Fruit fly (Drosophila melanogaster) whole organism, embryonic: Measurements from ENCODE around the gene CecA1.

Source experiments
- Asciz ChIP-seq: fragments of 200-800 bp; sonication (Bioruptor generic); optimal IDR thresholded peaks from 2 replicates; lab custom pipeline; 2017; ENCODE audit warnings: missing biosample characterization, mild to moderate bottlenecking, missing genetic modification characterization, missing genetic modification reagents
- Atf-2 ChIP-seq: fragments of 200-800 bp; sonication (Bioruptor generic); optimal IDR thresholded peaks from 2 replicates; lab custom pipeline; 2016; ENCODE audit warnings: missing biosample characterization, missing genetic modification characterization
- B-H1 ChIP-seq: fragments of 200-800 bp; sonication (Bioruptor generic); IDR thresholded peaks from 3 replicates; pipeline ENCODE4 v1.3.6; 2022; ENCODE audit warnings: missing biosample characterization, missing genetic modification characterization
- B-H2 ChIP-seq: fragments of 200-800 bp; sonication (Bioruptor generic); optimal IDR thresholded peaks from 2 replicates; lab custom pipeline; 2018; ENCODE audit warnings: missing biosample characterization, mild to moderate bottlenecking, missing genetic modification characterization
- BtbVII ChIP-seq: fragments of 200-800 bp; sonication (Bioruptor generic); optimal IDR thresholded peaks from 3 replicates; lab custom pipeline; 2017; ENCODE audit warnings: missing biosample characterization, mild to moderate bottlenecking, missing genetic modification characterization
- CG11560 ChIP-seq: fragments of 200-800 bp; sonication (Bioruptor generic); IDR thresholded peaks from 3 replicates; pipeline ENCODE4 v1.3.6; 2022; ENCODE audit warnings: missing biosample characterization, missing genetic modification characterization
- CG11696 ChIP-seq: fragments of 200-800 bp; sonication (Bioruptor generic); IDR thresholded peaks from 2 replicates; pipeline ENCODE4 v1.3.6; 2022; ENCODE audit warnings: missing biosample characterization, missing genetic modification characterization
- CG12744 ChIP-seq: fragments of 200-800 bp; sonication (Bioruptor generic); optimal IDR thresholded peaks from 2 replicates; lab custom pipeline; 2016; ENCODE audit warnings: missing biosample characterization, missing genetic modification characterization
- CG14441 ChIP-seq: fragments of 200-800 bp; sonication (Bioruptor generic); IDR thresholded peaks from 2 replicates; pipeline ENCODE4 v1.3.6; 2022; ENCODE audit warnings: missing biosample characterization, missing genetic modification characterization
- CG14965 ChIP-seq: fragments of 200-800 bp; sonication (Bioruptor generic); optimal IDR thresholded peaks from 2 replicates; lab custom pipeline; 2016; ENCODE audit warnings: missing biosample characterization, missing genetic modification characterization, borderline replicate concordance
- CG15514 ChIP-seq: fragments of 200-800 bp; sonication (Bioruptor generic); optimal IDR thresholded peaks from 3 replicates; lab custom pipeline; 2017; ENCODE audit warnings: missing biosample characterization, missing genetic modification characterization, mild to moderate bottlenecking, moderate library complexity, missing genetic modification reagents
- CG1602 ChIP-seq: fragments of 200-800 bp; sonication (Bioruptor generic); optimal IDR thresholded peaks from 3 replicates; lab custom pipeline; 2016; ENCODE audit warnings: missing biosample characterization, missing genetic modification characterization
- CG18262 ChIP-seq: fragments of 200-800 bp; optimal IDR thresholded peaks from 3 replicates; lab custom pipeline; 2019; ENCODE audit warnings: missing biosample characterization, mild to moderate bottlenecking, missing genetic modification characterization, moderate library complexity
- CG18619 ChIP-seq: fragments of 200-800 bp; sonication (Bioruptor generic); optimal IDR thresholded peaks from 3 replicates; lab custom pipeline; 2017; ENCODE audit warnings: missing biosample characterization, mild to moderate bottlenecking, missing genetic modification characterization
- CG18764 ChIP-seq: fragments of 200-800 bp; sonication (Bioruptor generic); optimal IDR thresholded peaks from 3 replicates; lab custom pipeline; 2016; ENCODE audit warnings: missing biosample characterization, missing genetic modification characterization
- CG3281 ChIP-seq: fragments of 200-800 bp; sonication (Bioruptor generic); optimal IDR thresholded peaks from 3 replicates; lab custom pipeline; 2017; ENCODE audit warnings: missing biosample characterization, mild to moderate bottlenecking, missing genetic modification characterization
- CG3407 ChIP-seq: fragments of 200-800 bp; sonication (Bioruptor generic); optimal IDR thresholded peaks from 2 replicates; lab custom pipeline; 2018; ENCODE audit warnings: missing biosample characterization, mild to moderate bottlenecking, missing genetic modification characterization
- CG34376 ChIP-seq: fragments of 200-800 bp; sonication (Bioruptor generic); optimal IDR thresholded peaks from 2 replicates; lab custom pipeline; 2018; ENCODE audit warnings: missing biosample characterization, mild to moderate bottlenecking, missing genetic modification characterization
- CG3838 ChIP-seq: fragments of 200-800 bp; sonication (Bioruptor generic); optimal IDR thresholded peaks from 3 replicates; lab custom pipeline; 2016; ENCODE audit warnings: missing biosample characterization, missing genetic modification characterization
- CG4360 ChIP-seq: fragments of 200-800 bp; sonication (Bioruptor generic); IDR thresholded peaks from 2 replicates; pipeline ENCODE4 v1.3.6; 2022; ENCODE audit warnings: missing biosample characterization, missing genetic modification characterization
- CG8924 ChIP-seq: fragments of 200-800 bp; optimal IDR thresholded peaks from 3 replicates; lab custom pipeline; 2019; ENCODE audit warnings: missing biosample characterization, mild to moderate bottlenecking, missing genetic modification characterization, moderate library complexity
- CTCF ChIP-seq: fragments of 200-800 bp; sonication (Bioruptor generic); optimal IDR thresholded peaks from 2 replicates; lab custom pipeline; 2017; ENCODE audit warnings: missing biosample characterization, mild to moderate bottlenecking, missing genetic modification characterization, moderate library complexity
- Dfd ChIP-seq, 2 experiments: fragments of >200 bp; optimal IDR thresholded peaks; 2 replicates each; lab custom pipeline; 2017; ENCODE audit warnings: missing biosample characterization in 2 of 2, missing genetic modification characterization in 2 of 2
- Gsc ChIP-seq: fragments of 200-800 bp; sonication (Bioruptor generic); IDR thresholded peaks from 2 replicates; pipeline ENCODE4 v1.3.6; 2022; ENCODE audit warnings: missing biosample characterization, missing genetic modification characterization
- H15 ChIP-seq: fragments of 200-800 bp; sonication (Bioruptor generic); IDR thresholded peaks from 3 replicates; pipeline ENCODE4 v1.3.6; 2022; ENCODE audit warnings: missing biosample characterization, missing genetic modification characterization
- Mes4 ChIP-seq: fragments of 200-800 bp; sonication (Bioruptor generic); optimal IDR thresholded peaks from 2 replicates; lab custom pipeline; 2016; ENCODE audit warnings: missing biosample characterization, missing genetic modification characterization
- NC2α ChIP-seq: fragments of 200-800 bp; sonication (Bioruptor generic); optimal IDR thresholded peaks from 2 replicates; lab custom pipeline; 2016; ENCODE audit warnings: missing biosample characterization, missing genetic modification characterization
- NC2β ChIP-seq: fragments of 200-800 bp; sonication (Bioruptor generic); optimal IDR thresholded peaks from 2 replicates; lab custom pipeline; 2016; ENCODE audit warnings: missing biosample characterization, missing genetic modification characterization
- NK7.1 ChIP-seq: fragments of 200-800 bp; sonication (Bioruptor generic); optimal IDR thresholded peaks from 3 replicates; lab custom pipeline; 2016; ENCODE audit warnings: missing biosample characterization, missing genetic modification characterization
- Nf-YA ChIP-seq: fragments of 200-800 bp; sonication (Bioruptor generic); IDR thresholded peaks from 2 replicates; pipeline ENCODE4 v1.3.6; 2022; ENCODE audit warnings: missing biosample characterization, missing genetic modification characterization
- Nf-YC ChIP-seq: fragments of 200-800 bp; optimal IDR thresholded peaks from 3 replicates; lab custom pipeline; 2019; ENCODE audit warnings: missing biosample characterization, mild to moderate bottlenecking, missing genetic modification characterization, moderate library complexity
- NfI ChIP-seq: fragments of 200-800 bp; sonication (Bioruptor generic); optimal IDR thresholded peaks from 3 replicates; lab custom pipeline; 2018; ENCODE audit warnings: missing biosample characterization, mild to moderate bottlenecking, missing genetic modification characterization, moderate library complexity
- Taf1 ChIP-seq: fragments of 200-800 bp; sonication (Bioruptor generic); IDR thresholded peaks from 2 replicates; pipeline ENCODE4 v1.3.6; 2022; ENCODE audit warnings: missing biosample characterization, missing genetic modification characterization
- ara ChIP-seq: fragments of 200-800 bp; sonication (Bioruptor generic); IDR thresholded peaks from 2 replicates; pipeline ENCODE4 v1.3.6; 2022; ENCODE audit warnings: missing biosample characterization, missing genetic modification characterization
- bab2 ChIP-seq: fragments of 200-800 bp; sonication (Bioruptor generic); optimal IDR thresholded peaks from 2 replicates; lab custom pipeline; 2016; ENCODE audit warnings: missing biosample characterization, missing genetic modification characterization
- crol ChIP-seq: fragments of 200-800 bp; sonication (Bioruptor generic); IDR thresholded peaks from 2 replicates; pipeline ENCODE4 v1.3.6; 2022; ENCODE audit warnings: missing biosample characterization, missing genetic modification characterization
- dysf ChIP-seq: fragments of 200-800 bp; sonication (Bioruptor generic); IDR thresholded peaks from 3 replicates; pipeline ENCODE4 v1.3.6; 2022; ENCODE audit warnings: missing biosample characterization, missing genetic modification characterization
- ewg ChIP-seq: fragments of 200-800 bp; sonication (Bioruptor generic); optimal IDR thresholded peaks from 3 replicates; lab custom pipeline; 2017; ENCODE audit warnings: mild to moderate bottlenecking, missing biosample characterization, missing genetic modification reagents, missing genetic modification characterization
- ftz-f1 ChIP-seq: fragments of 200-800 bp; sonication (Bioruptor generic); optimal IDR thresholded peaks from 2 replicates; lab custom pipeline; 2016; ENCODE audit warnings: missing biosample characterization, missing genetic modification characterization
- gfzf ChIP-seq: fragments of 200-800 bp; sonication (Bioruptor generic); optimal IDR thresholded peaks from 2 replicates; lab custom pipeline; 2016; ENCODE audit warnings: missing biosample characterization, mild to moderate bottlenecking, missing genetic modification characterization, moderate library complexity
- hth ChIP-seq: fragments of >200 bp; optimal IDR thresholded peaks from 2 replicates; lab custom pipeline; 2017; ENCODE audit warnings: inconsistent platforms
- kay ChIP-seq: fragments of 200-800 bp; sonication (Bioruptor generic); optimal IDR thresholded peaks from 2 replicates; lab custom pipeline; 2016; ENCODE audit warnings: missing biosample characterization, missing genetic modification characterization
- mirr ChIP-seq: fragments of 200-800 bp; sonication (Bioruptor generic); optimal IDR thresholded peaks from 3 replicates; lab custom pipeline; 2018; ENCODE audit warnings: missing biosample characterization, mild to moderate bottlenecking, missing genetic modification characterization
- p53 ChIP-seq: fragments of 200-800 bp; sonication (Bioruptor generic); optimal IDR thresholded peaks from 2 replicates; lab custom pipeline; 2016; ENCODE audit warnings: missing biosample characterization, missing genetic modification characterization
- ro ChIP-seq: fragments of 200-800 bp; sonication (Bioruptor generic); IDR thresholded peaks from 2 replicates; pipeline ENCODE4 v1.3.6; 2022; ENCODE audit warnings: missing biosample characterization, missing genetic modification characterization
- trem ChIP-seq: fragments of 200-800 bp; optimal IDR thresholded peaks from 3 replicates; lab custom pipeline; 2019; ENCODE audit warnings: missing biosample characterization, mild to moderate bottlenecking, missing genetic modification characterization, moderate library complexity
- unpg ChIP-seq: fragments of 200-800 bp; sonication (Bioruptor generic); optimal IDR thresholded peaks from 3 replicates; lab custom pipeline; 2018; ENCODE audit warnings: missing biosample characterization, mild to moderate bottlenecking, missing genetic modification characterization, moderate library complexity
- vfl ChIP-seq: fragments of 200-800 bp; sonication (Bioruptor generic); optimal IDR thresholded peaks from 2 replicates; lab custom pipeline; 2016; ENCODE audit warnings: missing biosample characterization, missing genetic modification characterization
- vnd ChIP-seq: fragments of 200-800 bp; sonication (Bioruptor generic); IDR thresholded peaks from 3 replicates; pipeline ENCODE4 v1.3.6; 2022; ENCODE audit warnings: missing biosample characterization, missing genetic modification characterization; ENCODE audit not compliant: partially characterized antibody
- vvl ChIP-seq: fragments of 200-800 bp; sonication (Bioruptor generic); IDR thresholded peaks from 2 replicates; pipeline ENCODE4 v1.3.6; 2022; ENCODE audit warnings: missing biosample characterization, missing genetic modification characterization

Gene CecA1

DNA sequence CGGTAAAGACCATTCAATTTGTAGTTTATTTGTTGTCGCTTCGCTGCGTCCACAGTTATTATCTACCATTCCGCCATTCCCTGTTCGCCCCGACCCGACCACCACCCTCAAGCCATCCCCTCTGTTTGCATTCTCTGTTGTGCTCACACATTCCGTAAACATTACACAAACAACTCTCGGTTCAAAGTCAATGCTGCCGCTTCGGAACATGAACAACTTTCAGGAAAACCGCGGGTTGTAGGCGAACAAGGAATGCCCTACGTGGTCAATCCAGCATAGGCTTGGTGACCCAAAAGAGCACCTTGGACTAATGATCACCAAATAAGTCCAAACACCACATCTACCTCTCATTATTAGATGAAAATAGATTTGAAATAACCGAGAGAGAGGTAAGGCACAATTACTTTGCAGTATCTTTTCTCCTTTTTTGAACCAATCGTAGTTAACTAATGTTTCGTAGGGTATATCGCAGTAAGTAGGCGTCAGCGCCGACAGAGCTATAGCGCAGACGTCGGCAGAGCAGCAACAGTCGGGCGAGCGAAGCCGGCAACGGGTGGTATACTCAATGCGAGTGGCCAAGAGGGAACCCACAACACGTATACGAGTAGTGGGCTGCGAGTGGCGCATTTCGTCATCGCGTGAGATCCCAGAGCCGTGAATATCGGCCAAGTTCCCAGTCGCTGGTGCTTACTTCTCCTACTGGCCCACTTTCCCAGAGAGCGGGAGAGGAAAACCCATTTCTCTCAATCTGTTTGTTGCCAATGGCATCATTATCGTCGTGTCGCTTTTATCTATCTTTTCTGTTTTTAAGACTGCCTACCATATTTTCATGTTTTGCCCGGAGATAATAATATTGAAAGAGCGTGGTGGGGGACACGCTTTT is 7.3 kb upstream of the CecA1 start (continued):
- TF ChIP-seq CG3838 (GFP tag; lab: Kevin White, UChicago), result peak; percentile 96
- TF ChIP-seq Asciz (GFP tag; lab: Kevin White, UChicago), result peak; percentile 95
- peak; percentile 92 for TF ChIP-seq trem (tag; lab: Kevin White, UChicago)
- TF ChIP-seq p53 (GFP tag; lab: Kevin White, UChicago), result peak; percentile 95
- peak; percentile 82; the same call in 1 of the 2 replicates for TF ChIP-seq Gsc
- TF ChIP-seq gfzf, result peak; percentile 25
- TF ChIP-seq CG18619 (GFP tag; lab: Kevin White, UChicago), result peak; percentile 90
- peak; percentile 96 for TF ChIP-seq CG3281
- peak; percentile 92 for TF ChIP-seq vfl (GFP tag; lab: Kevin White, UChicago)
- no peak for TF ChIP-seq hth (lab: Kevin White, UChicago)
- TF ChIP-seq bab2, result peak; percentile 99
- TF ChIP-seq ara (GFP tag; lab: Robert Waterston, UW), result peak; percentile 89
- TF ChIP-seq Nf-YA (GFP tag; lab: Robert Waterston, UW), result peak; percentile 96
- peak; percentile 97 for TF ChIP-seq NK7.1
- TF ChIP-seq CG1602 (GFP tag; lab: Kevin White, UChicago), result peak; percentile 89
- peak; percentile 90 for TF ChIP-seq kay (GFP tag; lab: Kevin White, UChicago)
- peak; percentile 91 for TF ChIP-seq Mes4
- peak; percentile 18; the same call in 1 of the 2 replicates for TF ChIP-seq CG4360
- peak; percentile 94 for TF ChIP-seq Atf-2
- peak; percentile 85 for TF ChIP-seq ro (GFP tag; lab: Robert Waterston, UW)
- TF ChIP-seq ftz-f1 (GFP tag; lab: Kevin White, UChicago), result peak; percentile 92
- peak; percentile 96 for TF ChIP-seq BtbVII
- TF ChIP-seq unpg (GFP tag; lab: Kevin White, UChicago), result peak; percentile 93
- peak; percentile 90 for TF ChIP-seq NfI (GFP tag; lab: Kevin White, UChicago)
- peak; percentile 75 for TF ChIP-seq CG11696 (GFP tag; lab: Robert Waterston, UW)
- peak; percentile 96 for TF ChIP-seq CG18764 (GFP tag; lab: Kevin White, UChicago)
- peak; percentile 88 for TF ChIP-seq CG3407 (GFP tag; lab: Kevin White, UChicago)
- TF ChIP-seq NC2α (GFP tag; lab: Kevin White, UChicago), result peak; percentile 90
- TF ChIP-seq CG14965 (GFP tag; lab: Kevin White, UChicago), result peak; percentile 92
- TF ChIP-seq mirr, result peak; percentile 89
- TF ChIP-seq H15 (GFP tag; lab: Robert Waterston, UW), result peak; percentile 79; the same call in 2 of the 3 replicates
- peak; percentile 72 for TF ChIP-seq Taf1 (GFP tag; lab: Robert Waterston, UW)
- peak; percentile 84 for TF ChIP-seq NC2β (GFP tag; lab: Kevin White, UChicago)
- TF ChIP-seq CG18262 (tag; lab: Kevin White, UChicago), result peak; percentile 94
- peak; percentile 92 for TF ChIP-seq CG14441 (GFP tag; lab: Robert Waterston, UW)
- peak; percentile 97 for TF ChIP-seq CG8924
- peak; percentile 86 for TF ChIP-seq Nf-YC (tag; lab: Kevin White, UChicago)
- TF ChIP-seq CG15514 (GFP tag; lab: Kevin White, UChicago), result peak; percentile 93
- TF ChIP-seq dysf (GFP tag; lab: Robert Waterston, UW), result peak; percentile 97
- peak; percentile 87 for TF ChIP-seq CG34376 (GFP tag; lab: Kevin White, UChicago)
- TF ChIP-seq ewg, result peak; percentile 82
- no peak for TF ChIP-seq Dfd (GFP tag; optimal IDR thresholded peaks at IDR 0.05; lab: Kevin White, UChicago)
- peak; percentile 86 for TF ChIP-seq CG11560
- TF ChIP-seq vvl (GFP tag; lab: Robert Waterston, UW), result peak; percentile 95
- TF ChIP-seq crol (GFP tag; lab: Robert Waterston, UW), result peak; percentile 100
- TF ChIP-seq vnd (GFP tag; lab: Robert Waterston, UW), result no peak
- TF ChIP-seq CTCF, result peak; percentile 60
- peak; percentile 88 for TF ChIP-seq CG12744
- TF ChIP-seq B-H2 (GFP tag; lab: Kevin White, UChicago), result peak; percentile 64
- peak; percentile 84 for TF ChIP-seq B-H1 (GFP tag; lab: Robert Waterston, UW)
